Fruit fly (Drosophila melanogaster) whole organism: Measurements from ENCODE around the gene Rok.

Experiments
- CG8478 ChIP-seq: fragments of >200 bp; optimal IDR thresholded peaks from 2 replicates; lab custom pipeline; 2018; ENCODE audit warnings: inconsistent platforms
- Dll ChIP-seq: fragments of >200 bp; optimal IDR thresholded peaks from 2 replicates; lab custom pipeline; 2017
- pan ChIP-seq: fragments of >200 bp; optimal IDR thresholded peaks from 2 replicates; lab custom pipeline; 2017
- usp ChIP-seq: fragments of >200 bp; optimal IDR thresholded peaks from 2 replicates; lab custom pipeline; 2017; ENCODE audit warnings: missing biosample characterization, missing genetic modification characterization, mixed read lengths

dm6 chrX:16624519-16624918 lies 12.7 kb downstream of the Rok start:
- TF ChIP-seq CG8478 (lab: Kevin White, UChicago) (no peak), usp (no peak), pan (lab: Kevin White, UChicago) (no peak), Dll (no peak)
